Worm (Caenorhabditis elegans) whole organism, young adult: ENCODE measurements around the gene K06H6.5.

Source experiments
- B0035.1 ChIP-seq: sonication (generic microtip); optimal IDR thresholded peaks from 2 replicates; lab custom pipeline; 2016; ENCODE audit warnings: missing genetic modification characterization, mild to moderate bottlenecking, missing compliant biosample characterization, missing genotype, missing genetic modification reagents
- C17E4.6 ChIP-seq: fragments of 200-800 bp; sonication (Bioruptor generic); IDR thresholded peaks from 2 replicates; pipeline ENCODE4 v1.3.6; 2022; ENCODE audit warnings: missing genetic modification reagents, missing genetic modification characterization, missing compliant biosample characterization
- F23B12.7 ChIP-seq: sonication (generic microtip); optimal IDR thresholded peaks from 2 replicates; lab custom pipeline; 2017; ENCODE audit warnings: missing genetic modification characterization, mild to moderate bottlenecking, missing compliant biosample characterization, antibody characterized with exemption, moderate library complexity; ENCODE audit not compliant: insufficient read depth
- F52B5.7 ChIP-seq: sonication (generic microtip); optimal IDR thresholded peaks from 2 replicates; lab custom pipeline; 2016; ENCODE audit warnings: mild to moderate bottlenecking, missing genetic modification characterization, missing compliant biosample characterization
- Y53G8AR.9 ChIP-seq: fragments of 200-800 bp; sonication (Bioruptor generic); conservative IDR thresholded peaks from 2 replicates; pipeline ENCODE4 v1.3.6; 2022; ENCODE audit warnings: missing genetic modification reagents, missing genetic modification characterization, missing compliant biosample characterization
- akir-1 ChIP-seq: fragments of 200-800 bp; sonication (Bioruptor generic); optimal IDR thresholded peaks from 2 replicates; lab custom pipeline; 2018; ENCODE audit warnings: mild to moderate bottlenecking, missing genetic modification characterization, moderate library complexity, missing compliant biosample characterization
- ama-1 ChIP-seq, 3 experiments: fragments of 150-350 bp in 1 of 3; sonication (generic microtip) in 2 of 3; optimal IDR thresholded peaks; 2 replicates each; lab custom pipeline; 2014 to 2018; ENCODE audit warnings: missing biosample characterization in 2 of 3, missing genetic modification characterization in 2 of 3, missing genetic modification reagents in 2 of 3
- athp-1 ChIP-seq: sonication (generic microtip); optimal IDR thresholded peaks from 2 replicates; lab custom pipeline; 2017; ENCODE audit warnings: mild to moderate bottlenecking, missing genetic modification characterization, missing compliant biosample characterization
- attf-6 ChIP-seq: fragments of 200-800 bp; sonication (Bioruptor generic); IDR thresholded peaks from 2 replicates; pipeline ENCODE4 v1.3.6; 2022; ENCODE audit warnings: missing genetic modification reagents, missing genetic modification characterization, missing compliant biosample characterization
- ccch-3 ChIP-seq: fragments of 200-800 bp; sonication (Bioruptor generic); optimal IDR thresholded peaks from 2 replicates; lab custom pipeline; 2018; ENCODE audit warnings: mild to moderate bottlenecking, missing genetic modification characterization, missing compliant biosample characterization
- cebp-1 ChIP-seq, 2 experiments: fragments of 200-800 bp in 1 of 2; sonication (Bioruptor generic) in 1 of 2; sonication (generic microtip) in 1 of 2; IDR thresholded peaks in 1 of 2; optimal IDR thresholded peaks in 1 of 2; 2 replicates each; pipeline versions ENCODE4 v1.3.6 to Lab custom; 2017 to 2022; ENCODE audit warnings: missing compliant biosample characterization in 2 of 2, missing genetic modification characterization in 2 of 2, mild to moderate bottlenecking in 1 of 2, missing genetic modification reagents in 1 of 2, moderate library complexity in 1 of 2
- cebp-2 ChIP-seq: fragments of 200-800 bp; sonication (Bioruptor generic); IDR thresholded peaks from 2 replicates; pipeline ENCODE4 v1.3.6; 2022; ENCODE audit warnings: missing genetic modification characterization, missing compliant biosample characterization
- die-1 ChIP-seq: sonication (generic microtip); optimal IDR thresholded peaks from 2 replicates; lab custom pipeline; 2016; ENCODE audit warnings: missing genotype, mild to moderate bottlenecking, missing genetic modification characterization, missing compliant biosample characterization
- dox-1 ChIP-seq: fragments of 200-800 bp; sonication (Bioruptor generic); IDR thresholded peaks from 2 replicates; pipeline ENCODE4 v1.3.6; 2022; ENCODE audit warnings: missing genetic modification reagents, missing genetic modification characterization, missing compliant biosample characterization
- egl-18 ChIP-seq: fragments of 200-800 bp; sonication (Bioruptor generic); IDR thresholded peaks from 2 replicates; pipeline ENCODE4 v1.3.6; 2022; ENCODE audit warnings: missing genetic modification reagents, missing genetic modification characterization, missing compliant biosample characterization
- hlh-12 ChIP-seq: sonication (generic microtip); optimal IDR thresholded peaks from 2 replicates; lab custom pipeline; 2016; ENCODE audit warnings: missing genetic modification characterization, missing compliant biosample characterization
- lag-1 ChIP-seq: fragments of 200-800 bp; sonication (Bioruptor generic); IDR thresholded peaks from 2 replicates; pipeline ENCODE4 v1.3.6; 2022; ENCODE audit warnings: missing genetic modification reagents, missing genetic modification characterization, missing compliant biosample characterization
- lsy-27 ChIP-seq: sonication (generic microtip); optimal IDR thresholded peaks from 2 replicates; lab custom pipeline; 2017; ENCODE audit warnings: missing genetic modification characterization, mild to moderate bottlenecking, missing compliant biosample characterization, antibody characterized with exemption, missing genotype, borderline replicate concordance; ENCODE audit not compliant: insufficient read depth
- madf-8 ChIP-seq: fragments of 200-800 bp; sonication (Bioruptor generic); conservative IDR thresholded peaks from 2 replicates; pipeline ENCODE4 v1.3.6; 2022; ENCODE audit warnings: missing genetic modification reagents, missing genetic modification characterization, missing compliant biosample characterization
- nfya-2 ChIP-seq: fragments of 200-800 bp; sonication (Bioruptor generic); IDR thresholded peaks from 2 replicates; pipeline ENCODE4 v1.3.6; 2022; ENCODE audit warnings: missing genetic modification reagents, missing genetic modification characterization, missing compliant biosample characterization
- pbrm-1 ChIP-seq: fragments of 200-800 bp; sonication (Bioruptor generic); IDR thresholded peaks from 2 replicates; pipeline ENCODE4 v1.3.6; 2022; ENCODE audit warnings: missing genetic modification reagents, missing genetic modification characterization, missing compliant biosample characterization
- pha-4 ChIP-seq: fragments of 150-350 bp; sonication (generic microtip); optimal IDR thresholded peaks from 2 replicates; lab custom pipeline; 2014; ENCODE audit warnings: missing biosample characterization, missing genetic modification reagents, missing genetic modification characterization
- rec-8 ChIP-seq, 2 experiments: sonication (generic microtip); optimal IDR thresholded peaks; 2 replicates each; lab custom pipeline; 2016; ENCODE audit warnings: mild to moderate bottlenecking in 2 of 2, missing genetic modification characterization in 2 of 2, missing genetic modification reagents in 2 of 2, missing genotype in 2 of 2, missing biosample characterization in 1 of 2, missing compliant biosample characterization in 1 of 2, moderate library complexity in 1 of 2
- repo-1 ChIP-seq: sonication (generic microtip); optimal IDR thresholded peaks from 2 replicates; lab custom pipeline; 2017; ENCODE audit warnings: mild to moderate bottlenecking, missing genetic modification characterization, missing compliant biosample characterization
- sptf-2 ChIP-seq: fragments of 200-800 bp; sonication (Bioruptor generic); optimal IDR thresholded peaks from 2 replicates; lab custom pipeline; 2018; ENCODE audit warnings: mild to moderate bottlenecking, missing genetic modification characterization, missing compliant biosample characterization
- tbx-9 ChIP-seq: sonication (generic microtip); optimal IDR thresholded peaks from 2 replicates; lab custom pipeline; 2016; ENCODE audit warnings: borderline replicate concordance, missing genetic modification characterization, inconsistent platforms, missing compliant biosample characterization

The K06H6.5 gene

ce11 chrV:626321-626720 is 50.2 kb downstream of the K06H6.5 start, which contains the start of gene F48G7.7:
TSS of gene F48G7.7 (minus strand) at chrV:626421.
- no peak for TF ChIP-seq attf-6 (GFP tag; lab: Robert Waterston, UW)
- no peak for TF ChIP-seq dox-1 (GFP tag; lab: Robert Waterston, UW)
- TF ChIP-seq nfya-2 (GFP tag; lab: Robert Waterston, UW) = no peak
- no peak for TF ChIP-seq die-1
- no peak for TF ChIP-seq hlh-12 (tag; lab: Kevin White, UChicago)
- TF ChIP-seq akir-1 (GFP tag; lab: Kevin White, UChicago) = no peak
- no peak for TF ChIP-seq F23B12.7 (tag; lab: Kevin White, UChicago)
- no peak for TF ChIP-seq tbx-9
- no peak for TF ChIP-seq cebp-1 (GFP tag; IDR thresholded peaks at IDR 0.05; lab: Robert Waterston, UW)
- no peak for TF ChIP-seq cebp-1 (tag; optimal IDR thresholded peaks at IDR 0.05; lab: Kevin White, UChicago)
- TF ChIP-seq ama-1 (optimal IDR thresholded peaks at IDR 0.05; lab: Kevin White, UChicago) = no peak
- no peak for TF ChIP-seq ama-1 (GFP tag; optimal IDR thresholded peaks at IDR 0.05; lab: Kevin White, UChicago)
- no peak for TF ChIP-seq Y53G8AR.9 (GFP tag; lab: Robert Waterston, UW)
- no peak for TF ChIP-seq B0035.1 (tag; lab: Kevin White, UChicago)
- TF ChIP-seq repo-1 (tag; lab: Kevin White, UChicago) = no peak
- no peak for TF ChIP-seq lsy-27
- no peak for TF ChIP-seq madf-8 (GFP tag; lab: Robert Waterston, UW)
- TF ChIP-seq ccch-3 (GFP tag; lab: Kevin White, UChicago) = no peak
- TF ChIP-seq athp-1 (tag; lab: Kevin White, UChicago) = no peak
- no peak for TF ChIP-seq C17E4.6 (GFP tag; lab: Robert Waterston, UW)
- TF ChIP-seq, all 124 proteins: peak for 0

- TF ChIP-seq pbrm-1 (GFP tag; lab: Robert Waterston, UW) (no peak), cebp-2 (GFP tag; lab: Robert Waterston, UW) (no peak), nfya-2 (GFP tag; lab: Robert Waterston, UW) (no peak), pha-4 (no peak), sptf-2 (GFP tag; lab: Kevin White, UChicago) (no peak), egl-18 (GFP tag; lab: Robert Waterston, UW) (no peak), rec-8 (tag; optimal IDR thresholded peaks at IDR 0.05; lab: Kevin White, UChicago) (no peak), lag-1 (GFP tag; lab: Robert Waterston, UW) (no peak), F52B5.7 (tag; lab: Kevin White, UChicago) (no peak)
- TF ChIP-seq, all 124 proteins: peak for 0
Observed at ce11 chrV:627585-627984, 51.4 kb downstream of the K06H6.5 start, which contains the start of gene F48G7.8. TSS of gene F48G7.8 (minus strand) at chrV:627685.
